Worm (Caenorhabditis elegans) whole organism, L4/young adult: Measurements from ENCODE around the gene F47E1.4.

ENCODE experiments used
- W03F9.2 ChIP-seq: fragments of 150-350 bp; optimal IDR thresholded peaks from 2 replicates; lab custom pipeline; 2014; ENCODE audit warnings: missing biosample characterization, missing genetic modification characterization
- dao-5 ChIP-seq: sonication (generic microtip); optimal IDR thresholded peaks from 2 replicates; lab custom pipeline; 2016; ENCODE audit warnings: missing genotype, missing genetic modification characterization, moderate library complexity, missing compliant biosample characterization
- him-1 ChIP-seq: sonication (generic microtip); optimal IDR thresholded peaks from 2 replicates; lab custom pipeline; 2016; ENCODE audit warnings: missing genotype, missing genetic modification reagents, missing genetic modification characterization, missing compliant biosample characterization

DNA sequence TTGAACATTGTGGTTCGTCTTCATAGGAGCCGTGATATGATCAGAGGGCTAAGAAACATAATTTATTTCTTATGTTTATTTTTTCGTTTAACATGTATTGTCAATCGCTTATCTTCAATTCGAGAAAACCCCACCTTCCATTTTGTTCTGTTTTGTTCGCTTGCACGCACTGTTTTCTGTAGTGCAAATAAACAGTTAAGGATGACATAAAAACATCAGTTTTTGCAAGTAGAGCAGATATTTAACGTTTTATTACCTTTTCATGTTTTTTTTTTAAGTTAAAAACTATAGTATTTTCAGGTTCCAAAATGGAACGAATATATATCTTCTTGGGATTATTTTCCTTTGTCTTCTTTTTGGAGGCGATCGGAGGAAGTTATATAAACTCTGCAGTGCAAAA, 5.3 kb upstream of the F47E1.4 start, which contains the start of gene F47E1.2:
- no peak for TF ChIP-seq W03F9.2 (tag; lab: Kevin White, UChicago)
- TF ChIP-seq him-1 (tag; lab: Kevin White, UChicago), result no peak
- no peak for TF ChIP-seq dao-5 (tag; lab: Kevin White, UChicago)
